Worm (Caenorhabditis elegans) whole organism, early embryonic: ENCODE results near the gene E02C12.19.

ENCODE experiments used
- B0310.2 ChIP-seq: sonication (generic microtip); optimal IDR thresholded peaks from 2 replicates; lab custom pipeline; 2016; ENCODE audit warnings: mild to moderate bottlenecking, missing genetic modification characterization, missing compliant biosample characterization
- ama-1 ChIP-seq: fragments of 150-350 bp; optimal IDR thresholded peaks from 2 replicates; lab custom pipeline; 2014
- hmbx-1 ChIP-seq: sonication (generic microtip); optimal IDR thresholded peaks from 2 replicates; lab custom pipeline; 2016; ENCODE audit warnings: mild to moderate bottlenecking, missing genetic modification characterization, missing compliant biosample characterization
- hmg-4 ChIP-seq: fragments of 200-800 bp; sonication (Bioruptor generic); optimal IDR thresholded peaks from 2 replicates; lab custom pipeline; 2018; ENCODE audit warnings: mild to moderate bottlenecking, missing genetic modification characterization, missing compliant biosample characterization
- hnd-1 ChIP-seq: sonication (generic microtip); optimal IDR thresholded peaks from 2 replicates; lab custom pipeline; 2016; ENCODE audit warnings: missing genetic modification characterization, missing compliant biosample characterization
- scrt-1 ChIP-seq: fragments of 200-800 bp; sonication (Bioruptor generic); IDR thresholded peaks from 2 replicates; pipeline ENCODE4 v1.3.6; 2022; ENCODE audit warnings: missing genetic modification characterization, missing compliant biosample characterization
- sea-1 ChIP-seq: fragments of 200-800 bp; sonication (Bioruptor generic); conservative IDR thresholded peaks from 2 replicates; pipeline ENCODE4 v1.3.6; 2022; ENCODE audit warnings: missing genetic modification characterization, missing compliant biosample characterization
- tbx-37 ChIP-seq: fragments of 200-800 bp; sonication (Bioruptor generic); conservative IDR thresholded peaks from 2 replicates; pipeline ENCODE4 v1.3.6; 2022; ENCODE audit warnings: missing genetic modification reagents, missing genetic modification characterization, missing compliant biosample characterization

- TF ChIP-seq scrt-1 (GFP tag; lab: Robert Waterston, UW) (no peak), hmg-4 (GFP tag; lab: Kevin White, UChicago) (no peak), hnd-1 (no peak), sea-1 (GFP tag; lab: Robert Waterston, UW) (no peak), tbx-37 (no peak), B0310.2 (tag; lab: Kevin White, UChicago) (no peak), ama-1 (lab: Kevin White, UChicago) (no peak), hmbx-1 (tag; lab: Kevin White, UChicago) (no peak)
Measured at ce11 chrV:9356345-9356744, 20.0 kb downstream of the E02C12.19 start, which contains the start of gene ttr-49.
